Fruit fly (Drosophila melanogaster) whole organism, embryonic: ENCODE measurements around the gene CG8097.

Experiments
- Ada2b ChIP-seq: fragments of 200-800 bp; sonication (Bioruptor generic); IDR thresholded peaks from 2 replicates; pipeline ENCODE4 v1.3.6; 2022; ENCODE audit warnings: missing biosample characterization, missing genetic modification characterization
- Asciz ChIP-seq: fragments of 200-800 bp; sonication (Bioruptor generic); optimal IDR thresholded peaks from 2 replicates; lab custom pipeline; 2017; ENCODE audit warnings: missing biosample characterization, mild to moderate bottlenecking, missing genetic modification characterization, missing genetic modification reagents
- Atf6 ChIP-seq: fragments of 200-800 bp; sonication (Bioruptor generic); IDR thresholded peaks from 2 replicates; pipeline ENCODE4 v1.3.6; 2022; ENCODE audit warnings: missing biosample characterization, missing genetic modification characterization
- CG10274 ChIP-seq: fragments of 200-800 bp; sonication (Bioruptor generic); optimal IDR thresholded peaks from 3 replicates; lab custom pipeline; 2017; ENCODE audit warnings: missing biosample characterization, mild to moderate bottlenecking, missing genetic modification characterization
- CG10366 ChIP-seq: fragments of 200-800 bp; sonication (Bioruptor generic); IDR thresholded peaks from 2 replicates; pipeline ENCODE4 v1.3.6; 2022; ENCODE audit warnings: missing biosample characterization, missing genetic modification characterization
- CG10543 ChIP-seq: fragments of 200-800 bp; sonication (Bioruptor generic); optimal IDR thresholded peaks from 3 replicates; lab custom pipeline; 2017; ENCODE audit warnings: missing biosample characterization, mild to moderate bottlenecking, missing genetic modification characterization, moderate library complexity
- CG10565 ChIP-seq: fragments of 200-800 bp; sonication (Bioruptor generic); optimal IDR thresholded peaks from 3 replicates; lab custom pipeline; 2016; ENCODE audit warnings: missing biosample characterization, mild to moderate bottlenecking, missing genetic modification characterization
- CG12219 ChIP-seq: fragments of 200-800 bp; sonication (Bioruptor generic); optimal IDR thresholded peaks from 3 replicates; lab custom pipeline; 2018; ENCODE audit warnings: missing biosample characterization, mild to moderate bottlenecking, missing genetic modification characterization
- CG13287 ChIP-seq: fragments of 200-800 bp; sonication (Bioruptor generic); IDR thresholded peaks from 2 replicates; pipeline ENCODE4 v1.3.6; 2022; ENCODE audit warnings: missing biosample characterization, missing genetic modification characterization; ENCODE audit not compliant: partially characterized antibody
- CG13894 ChIP-seq: fragments of 200-800 bp; sonication (Bioruptor generic); optimal IDR thresholded peaks from 3 replicates; lab custom pipeline; 2018; ENCODE audit warnings: missing biosample characterization, mild to moderate bottlenecking, missing genetic modification characterization, moderate library complexity
- CG14050 ChIP-seq: fragments of 200-800 bp; sonication (Bioruptor generic); IDR thresholded peaks from 3 replicates; pipeline ENCODE4 v1.3.6; 2022; ENCODE audit warnings: missing biosample characterization, missing genetic modification characterization
- CG14860 ChIP-seq: fragments of 200-800 bp; sonication (Bioruptor generic); IDR thresholded peaks from 3 replicates; pipeline ENCODE4 v1.3.6; 2022; ENCODE audit warnings: missing biosample characterization, missing genetic modification characterization; ENCODE audit not compliant: partially characterized antibody
- CG15011 ChIP-seq: fragments of 200-800 bp; sonication (Bioruptor generic); optimal IDR thresholded peaks from 3 replicates; lab custom pipeline; 2018; ENCODE audit warnings: missing biosample characterization, mild to moderate bottlenecking, missing genetic modification characterization
- CG15073 ChIP-seq: fragments of 200-800 bp; sonication (Bioruptor generic); optimal IDR thresholded peaks from 2 replicates; lab custom pipeline; 2016; ENCODE audit warnings: missing biosample characterization, missing genetic modification characterization
- CG17359 ChIP-seq: fragments of 200-800 bp; sonication (Bioruptor generic); optimal IDR thresholded peaks from 3 replicates; lab custom pipeline; 2018; ENCODE audit warnings: missing biosample characterization, mild to moderate bottlenecking, missing genetic modification characterization, moderate library complexity
- CG18599 ChIP-seq: fragments of 200-800 bp; sonication (Bioruptor generic); optimal IDR thresholded peaks from 3 replicates; lab custom pipeline; 2017; ENCODE audit warnings: missing biosample characterization, missing genetic modification characterization, mild to moderate bottlenecking, moderate library complexity, missing genetic modification reagents
- CG2116 ChIP-seq: fragments of 200-800 bp; sonication (Bioruptor generic); optimal IDR thresholded peaks from 3 replicates; lab custom pipeline; 2018; ENCODE audit warnings: missing biosample characterization, mild to moderate bottlenecking, missing genetic modification characterization
- CG34376 ChIP-seq: fragments of 200-800 bp; sonication (Bioruptor generic); optimal IDR thresholded peaks from 2 replicates; lab custom pipeline; 2018; ENCODE audit warnings: missing biosample characterization, mild to moderate bottlenecking, missing genetic modification characterization
- CG3838 ChIP-seq: fragments of 200-800 bp; sonication (Bioruptor generic); optimal IDR thresholded peaks from 3 replicates; lab custom pipeline; 2016; ENCODE audit warnings: missing biosample characterization, missing genetic modification characterization
- CG4360 ChIP-seq: fragments of 200-800 bp; sonication (Bioruptor generic); IDR thresholded peaks from 2 replicates; pipeline ENCODE4 v1.3.6; 2022; ENCODE audit warnings: missing biosample characterization, missing genetic modification characterization
- CG43689 ChIP-seq: fragments of 200-800 bp; sonication (Bioruptor generic); IDR thresholded peaks from 2 replicates; pipeline ENCODE4 v1.3.6; 2022; ENCODE audit warnings: missing biosample characterization, missing genetic modification characterization
- CG6854 ChIP-seq: fragments of 200-800 bp; sonication (Bioruptor generic); optimal IDR thresholded peaks from 3 replicates; lab custom pipeline; 2017; ENCODE audit warnings: missing biosample characterization, mild to moderate bottlenecking, missing genetic modification characterization
- CG7357 ChIP-seq: fragments of 200-800 bp; sonication (Bioruptor generic); IDR thresholded peaks from 3 replicates; pipeline ENCODE4 v1.3.6; 2022; ENCODE audit warnings: missing biosample characterization, missing genetic modification characterization
- CG8089 ChIP-seq: fragments of 200-800 bp; sonication (Bioruptor generic); optimal IDR thresholded peaks from 3 replicates; lab custom pipeline; 2016; ENCODE audit warnings: missing biosample characterization, missing genetic modification characterization
- CG9609 ChIP-seq: fragments of 200-800 bp; sonication (Bioruptor generic); optimal IDR thresholded peaks from 3 replicates; lab custom pipeline; 2016; ENCODE audit warnings: missing biosample characterization, missing genetic modification characterization
- CG9817 ChIP-seq: fragments of 200-800 bp; sonication (Bioruptor generic); optimal IDR thresholded peaks from 2 replicates; lab custom pipeline; 2018; ENCODE audit warnings: missing biosample characterization, mild to moderate bottlenecking, missing genetic modification characterization, moderate library complexity
- ERR ChIP-seq: fragments of 200-800 bp; sonication (Bioruptor generic); optimal IDR thresholded peaks from 2 replicates; lab custom pipeline; 2016; ENCODE audit warnings: missing biosample characterization, missing genetic modification characterization
- Fer3 ChIP-seq: fragments of 200-800 bp; sonication (Bioruptor generic); optimal IDR thresholded peaks from 2 replicates; lab custom pipeline; 2018; ENCODE audit warnings: missing biosample characterization, mild to moderate bottlenecking, missing genetic modification characterization, moderate library complexity
- HmgD ChIP-seq: fragments of 200-800 bp; sonication (Bioruptor generic); optimal IDR thresholded peaks from 3 replicates; lab custom pipeline; 2016; ENCODE audit warnings: missing biosample characterization, missing genetic modification characterization
- MESR4 ChIP-seq: fragments of 200-800 bp; sonication (Bioruptor generic); optimal IDR thresholded peaks from 2 replicates; lab custom pipeline; 2018; ENCODE audit warnings: missing biosample characterization, mild to moderate bottlenecking, missing genetic modification characterization, moderate library complexity
- Med ChIP-seq: fragments of 200-800 bp; sonication (Bioruptor generic); peaks from one replicate; lab custom pipeline; 2016; ENCODE audit warnings: missing biosample characterization, missing genetic modification characterization, mild to moderate bottlenecking, inconsistent platforms, moderate library complexity
- NC2β ChIP-seq: fragments of 200-800 bp; sonication (Bioruptor generic); optimal IDR thresholded peaks from 2 replicates; lab custom pipeline; 2016; ENCODE audit warnings: missing biosample characterization, missing genetic modification characterization
- Nf-YC ChIP-seq: fragments of 200-800 bp; optimal IDR thresholded peaks from 3 replicates; lab custom pipeline; 2019; ENCODE audit warnings: missing biosample characterization, mild to moderate bottlenecking, missing genetic modification characterization, moderate library complexity
- Xbp1 ChIP-seq: fragments of 200-800 bp; sonication (Bioruptor generic); optimal IDR thresholded peaks from 3 replicates; lab custom pipeline; 2016; ENCODE audit warnings: missing biosample characterization, mild to moderate bottlenecking, missing genetic modification characterization
- fu2 ChIP-seq: fragments of 200-800 bp; sonication (Bioruptor generic); optimal IDR thresholded peaks from 2 replicates; lab custom pipeline; 2016; ENCODE audit warnings: missing biosample characterization, missing genetic modification characterization
- jing ChIP-seq: fragments of 200-800 bp; sonication (Bioruptor generic); optimal IDR thresholded peaks from 2 replicates; lab custom pipeline; 2018; ENCODE audit warnings: missing biosample characterization, mild to moderate bottlenecking, missing genetic modification characterization
- mam ChIP-seq: fragments of 200-800 bp; sonication (Bioruptor generic); optimal IDR thresholded peaks from 3 replicates; lab custom pipeline; 2016; ENCODE audit warnings: missing biosample characterization, missing genetic modification characterization
- nerfin-2 ChIP-seq: fragments of 200-800 bp; sonication (Bioruptor generic); IDR thresholded peaks from 2 replicates; pipeline ENCODE4 v1.3.6; 2022; ENCODE audit warnings: missing biosample characterization, missing genetic modification characterization; ENCODE audit not compliant: partially characterized antibody
- org-1 ChIP-seq: fragments of 200-800 bp; sonication (Bioruptor generic); optimal IDR thresholded peaks from 2 replicates; lab custom pipeline; 2017; ENCODE audit warnings: missing biosample characterization, missing genetic modification characterization
- pfk ChIP-seq: fragments of 200-800 bp; sonication (Bioruptor generic); optimal IDR thresholded peaks from 2 replicates; lab custom pipeline; 2018; ENCODE audit warnings: missing biosample characterization, mild to moderate bottlenecking, missing genetic modification characterization, moderate library complexity
- prd ChIP-seq, 3 experiments: fragments of >200 bp in 2 of 3; fragments of 200-800 bp in 1 of 3; sonication (Bioruptor generic) in 1 of 3; optimal IDR thresholded peaks in 2 of 3; IDR thresholded peaks in 1 of 3; 2 replicates in 2 of 3; 3 replicates in 1 of 3; pipeline versions ENCODE4 v1.3.6 to Lab custom; 2017 to 2022; ENCODE audit warnings: missing biosample characterization in 1 of 3, missing genetic modification characterization in 1 of 3
- salm ChIP-seq: fragments of 200-800 bp; sonication (Bioruptor generic); optimal IDR thresholded peaks from 2 replicates; lab custom pipeline; 2018; ENCODE audit warnings: missing biosample characterization, mild to moderate bottlenecking, missing genetic modification characterization
- sens ChIP-seq: fragments of 200-800 bp; sonication (Bioruptor generic); peaks from one replicate; lab custom pipeline; 2016; ENCODE audit warnings: missing biosample characterization, missing genetic modification characterization
- sim ChIP-seq: fragments of 200-800 bp; sonication (Bioruptor generic); IDR thresholded peaks from 2 replicates; pipeline ENCODE4 v1.3.6; 2022; ENCODE audit warnings: missing biosample characterization, missing genetic modification characterization
- sr ChIP-seq: fragments of 200-800 bp; sonication (Bioruptor generic); IDR thresholded peaks from 3 replicates; pipeline ENCODE4 v1.3.6; 2022; ENCODE audit warnings: missing biosample characterization, missing genetic modification characterization
- tap ChIP-seq: fragments of 200-800 bp; optimal IDR thresholded peaks from 3 replicates; lab custom pipeline; 2019; ENCODE audit warnings: missing biosample characterization, mild to moderate bottlenecking, missing genetic modification characterization, moderate library complexity
- tgo ChIP-seq: fragments of 200-800 bp; sonication (Bioruptor generic); IDR thresholded peaks from 3 replicates; pipeline ENCODE4 v1.3.6; 2022; ENCODE audit warnings: missing biosample characterization, missing genetic modification characterization
- vnd ChIP-seq: fragments of 200-800 bp; sonication (Bioruptor generic); IDR thresholded peaks from 3 replicates; pipeline ENCODE4 v1.3.6; 2022; ENCODE audit warnings: missing biosample characterization, missing genetic modification characterization; ENCODE audit not compliant: partially characterized antibody
- wdn ChIP-seq: fragments of 200-800 bp; sonication (Bioruptor generic); IDR thresholded peaks from 2 replicates; pipeline ENCODE4 v1.3.6; 2022; ENCODE audit warnings: missing biosample characterization, missing genetic modification characterization
- zen ChIP-seq: fragments of 200-800 bp; sonication (Bioruptor generic); optimal IDR thresholded peaks from 3 replicates; lab custom pipeline; 2018; ENCODE audit warnings: missing biosample characterization, mild to moderate bottlenecking, missing genetic modification characterization, moderate library complexity

The CG8097 gene

DNA sequence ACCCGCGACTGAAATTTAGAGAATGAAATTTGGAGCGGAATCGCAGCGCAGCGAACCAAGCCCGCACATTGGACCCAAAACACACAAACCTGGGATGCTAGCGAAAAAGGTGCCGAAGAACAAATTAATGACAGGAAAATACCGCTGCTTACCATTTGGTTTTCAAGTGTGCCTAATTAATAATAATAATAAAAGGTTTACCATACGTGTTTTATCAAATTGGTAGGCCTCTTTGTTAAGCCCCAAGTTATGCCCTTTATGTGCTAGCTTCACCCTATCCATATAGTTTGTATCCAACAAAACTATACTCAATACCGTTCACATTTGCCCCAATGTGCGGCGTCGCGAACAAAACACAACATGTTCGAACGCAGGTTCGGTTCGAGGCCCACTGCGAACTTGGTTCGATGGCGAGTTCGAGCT, 28.7 kb upstream of the CG8097 start, which contains the start of gene Ac13E (continued):
- TF ChIP-seq fu2 (GFP tag; lab: Kevin White, UChicago) (peak; percentile 59), CG15011 (GFP tag; lab: Kevin White, UChicago) (peak; percentile 79), wdn (GFP tag; lab: Robert Waterston, UW) (peak; percentile 77), HmgD (GFP tag; lab: Kevin White, UChicago) (no peak), Nf-YC (tag; lab: Kevin White, UChicago) (peak; percentile 82), zen (tag; lab: Kevin White, UChicago) (peak; percentile 83), pfk (GFP tag; lab: Kevin White, UChicago) (peak; percentile 38), CG34376 (GFP tag; lab: Kevin White, UChicago) (peak; percentile 93), jing (peak; percentile 80), Xbp1 (GFP tag; lab: Kevin White, UChicago) (peak; percentile 89), CG15073 (peak; percentile 27), salm (tag; lab: Kevin White, UChicago) (peak; percentile 88), CG7357 (peak; percentile 81), CG14050 (GFP tag; lab: Robert Waterston, UW) (peak; percentile 80), CG12219 (peak; percentile 84), CG3838 (peak; percentile 43), tgo (GFP tag; lab: Robert Waterston, UW) (peak; percentile 90), CG9609 (GFP tag; lab: Kevin White, UChicago) (peak; percentile 68), org-1 (peak; percentile 94), Med (peak; percentile 98), mam (GFP tag; lab: Kevin White, UChicago) (peak; percentile 82), Ada2b (GFP tag; lab: Robert Waterston, UW) (peak; percentile 82), CG10565 (peak; percentile 61), CG43689 (GFP tag; lab: Robert Waterston, UW) (0 out of 2 replicates have a peak, but pooled peaks have one; percentile 49), CG4360 (0 out of 2 replicates have a peak, but pooled peaks have one; percentile 44), CG8089 (peak; percentile 71), sens (GFP tag; lab: Kevin White, UChicago) (peak; percentile 98), CG13287 (peak; percentile 58), CG9817 (tag; lab: Kevin White, UChicago) (peak; percentile 83), prd (optimal IDR thresholded peaks at IDR 0.05; lab: Kevin White, UChicago) (no peak), prd (GFP tag; IDR thresholded peaks at IDR 0.05; lab: Robert Waterston, UW) (peak; percentile 91), CG13894 (peak; percentile 79), CG6854 (GFP tag; lab: Kevin White, UChicago) (peak; percentile 89), nerfin-2 (GFP tag; lab: Robert Waterston, UW) (peak; percentile 72), MESR4 (GFP tag; lab: Kevin White, UChicago) (no peak), CG14860 (GFP tag; lab: Robert Waterston, UW) (peak; percentile 81), ERR (GFP tag; lab: Kevin White, UChicago) (peak; percentile 34), NC2β (GFP tag; lab: Kevin White, UChicago) (peak; percentile 79), CG10543 (GFP tag; lab: Kevin White, UChicago) (peak; percentile 93), CG10366 (GFP tag; lab: Robert Waterston, UW) (peak; percentile 82), CG18599 (GFP tag; lab: Kevin White, UChicago) (peak; percentile 93), CG2116 (GFP tag; lab: Kevin White, UChicago) (peak; percentile 67), Atf6 (GFP tag; lab: Robert Waterston, UW) (peak; percentile 86; the same call in 1 of the 2 replicates), vnd (GFP tag; lab: Robert Waterston, UW) (peak; percentile 72), CG17359 (tag; lab: Kevin White, UChicago) (peak; percentile 87), Fer3 (tag; lab: Kevin White, UChicago) (peak; percentile 85), sr (GFP tag; lab: Robert Waterston, UW) (no peak; the same call in 2 of the 3 replicates), tap (tag; lab: Kevin White, UChicago) (peak; percentile 79), Asciz (GFP tag; lab: Kevin White, UChicago) (peak; percentile 69), CG10274 (GFP tag; lab: Kevin White, UChicago) (peak; percentile 83), sim (GFP tag; lab: Robert Waterston, UW) (peak; percentile 75)
